Worm (Caenorhabditis elegans): ENCODE measurements around the gene ung-1.

Gene ung-1

ce11 chrIII:11946062-11946749 is 27.7 kb downstream of the ung-1 start (continued):
- TF ChIP-seq lin-39 (tag; optimal IDR thresholded peaks at IDR 0.05) (no peak), egl-27 (tag; optimal IDR thresholded peaks at IDR 0.05) (peak; percentile 73), elt-3 (tag; optimal IDR thresholded peaks at IDR 0.05) (no peak), Y55F3AM.14 (GFP tag; optimal IDR thresholded peaks at IDR 0.05) (peak; percentile 55), nhr-21 (tag; optimal IDR thresholded peaks at IDR 0.05) (peak; percentile 82), nhr-6 (tag; optimal IDR thresholded peaks at IDR 0.05) (peak; percentile 42), F13H6.1 (tag; optimal IDR thresholded peaks at IDR 0.05) (peak; percentile 90), dmd-4 (tag; optimal IDR thresholded peaks at IDR 0.05) (peak; percentile 47), mab-5 (tag; optimal IDR thresholded peaks at IDR 0.05) (peak; percentile 67), C34F6.9 (tag; optimal IDR thresholded peaks at IDR 0.05) (peak; percentile 80), sem-4 (tag; optimal IDR thresholded peaks at IDR 0.05) (peak; percentile 95), elt-1 (tag; optimal IDR thresholded peaks at IDR 0.05) (no peak), zag-1 (tag; optimal IDR thresholded peaks at IDR 0.05) (no peak), nhr-23 (tag; optimal IDR thresholded peaks at IDR 0.05) (no peak)

DNA sequence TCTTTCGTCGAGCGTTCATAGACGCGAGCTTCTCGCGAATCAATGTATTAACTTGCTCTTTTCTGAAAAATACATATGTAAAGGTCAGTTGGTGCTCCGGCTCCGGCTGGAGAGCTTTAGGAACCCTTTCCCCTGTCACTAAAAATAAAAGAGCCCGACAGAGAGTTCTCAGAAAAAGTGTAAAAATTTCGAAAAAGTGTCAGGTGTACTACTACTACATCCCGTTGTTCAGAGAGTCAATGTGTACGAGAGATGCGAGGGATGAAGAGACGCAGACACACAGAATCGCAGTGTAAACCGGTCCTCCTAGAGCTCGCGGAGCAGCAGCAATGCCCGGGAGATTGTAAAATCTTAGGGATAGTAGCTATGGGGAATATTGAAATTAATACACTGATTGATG is 31.2 kb downstream of the ung-1 start:
- TF ChIP-seq sma-9 (GFP tag; optimal IDR thresholded peaks at IDR 0.05): peak; percentile 51
- TF ChIP-seq sma-9 (tag; optimal IDR thresholded peaks at IDR 0.05): no peak
- peak; percentile 1 to 44 for TF ChIP-seq lsy-2 (tag; optimal IDR thresholded peaks at IDR 0.05)
- TF ChIP-seq alr-1 (tag; optimal IDR thresholded peaks at IDR 0.05): no peak
- TF ChIP-seq nhr-129 (tag; optimal IDR thresholded peaks at IDR 0.05): peak; percentile 28
- peak; percentile 47 for TF ChIP-seq C34F6.9 (tag; optimal IDR thresholded peaks at IDR 0.05)
- TF ChIP-seq F13H6.1 (tag; optimal IDR thresholded peaks at IDR 0.05): peak; percentile 79

DNA sequence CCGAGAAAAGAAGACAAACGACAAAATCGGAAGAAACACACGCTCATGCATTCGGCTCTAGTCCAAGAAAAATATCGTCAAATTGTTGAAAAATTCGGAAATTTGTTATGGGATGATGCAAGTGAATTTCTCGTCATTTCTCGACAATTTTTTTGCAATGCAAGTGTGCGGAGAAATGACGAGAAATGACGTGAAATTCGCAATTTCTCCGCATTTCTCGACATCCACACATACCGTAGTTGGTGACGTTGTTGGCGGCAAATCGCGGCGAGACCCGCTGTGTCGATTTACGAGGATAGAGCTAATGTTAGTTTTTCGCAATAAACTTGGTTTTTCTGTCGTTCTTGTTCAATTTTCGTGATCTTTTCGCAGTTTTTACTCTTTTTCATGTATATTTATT is 34.7 kb downstream of the ung-1 start:
- peak in 1 of 2 experiments; percentile 18 for TF ChIP-seq lsy-2 (tag; optimal IDR thresholded peaks at IDR 0.05)

ce11 chrIII:11938525-11938924 is 35.4 kb downstream of the ung-1 start:
- TF ChIP-seq egl-27 (tag; optimal IDR thresholded peaks at IDR 0.05): no peak
- TF ChIP-seq peb-1 (tag; optimal IDR thresholded peaks at IDR 0.05): no peak
- no peak for TF ChIP-seq C34F6.9 (tag; optimal IDR thresholded peaks at IDR 0.05)
- TF ChIP-seq blmp-1 (tag; optimal IDR thresholded peaks at IDR 0.05; ENCODE audit: insufficient read depth): no peak
- no peak for TF ChIP-seq mbf-1 (tag; optimal IDR thresholded peaks at IDR 0.05)
- TF ChIP-seq sma-9 (GFP tag; optimal IDR thresholded peaks at IDR 0.05): no peak
- TF ChIP-seq sma-9 (tag; optimal IDR thresholded peaks at IDR 0.05): no peak
- TF ChIP-seq nhr-11 (tag; optimal IDR thresholded peaks at IDR 0.05): no peak
- TF ChIP-seq sem-4 (tag; optimal IDR thresholded peaks at IDR 0.05): no peak
- TF ChIP-seq ztf-11 (tag; optimal IDR thresholded peaks at IDR 0.05): no peak
- no peak for TF ChIP-seq ceh-82 (tag; optimal IDR thresholded peaks at IDR 0.05)
- no peak for TF ChIP-seq nhr-6 (tag; optimal IDR thresholded peaks at IDR 0.05)
- TF ChIP-seq snpc-4 (tag; optimal IDR thresholded peaks at IDR 0.05): no peak
- no peak for TF ChIP-seq lin-13 (GFP tag; optimal IDR thresholded peaks at IDR 0.05)
- no peak for TF ChIP-seq lsy-2 (tag; optimal IDR thresholded peaks at IDR 0.05)

DNA sequence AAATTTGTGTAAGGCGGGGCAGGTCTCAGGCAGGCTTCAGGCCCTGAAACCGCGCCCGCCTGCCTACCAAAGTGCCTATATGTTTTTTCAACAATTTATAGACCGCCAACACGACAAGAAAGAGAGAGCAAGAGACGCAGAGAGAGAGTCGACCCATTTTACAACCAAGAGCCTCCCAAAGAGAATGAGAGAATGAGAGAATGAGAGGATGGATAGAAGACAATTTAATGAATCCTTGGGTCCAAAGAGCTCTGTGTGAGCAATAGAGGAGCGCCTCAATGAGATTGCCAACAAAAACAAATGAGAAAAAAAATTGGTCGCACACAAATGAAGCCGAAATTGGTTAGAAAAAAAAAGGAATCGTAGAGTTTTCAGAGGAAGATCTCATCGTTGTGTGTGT is 36.0 kb downstream of the ung-1 start:
- no peak for TF ChIP-seq nhr-10 (tag; optimal IDR thresholded peaks at IDR 0.05)
- peak; percentile 13 for TF ChIP-seq nhr-129 (tag; optimal IDR thresholded peaks at IDR 0.05)
- no peak for TF ChIP-seq lin-39 (tag; optimal IDR thresholded peaks at IDR 0.05)
- TF ChIP-seq lsy-2 (tag; optimal IDR thresholded peaks at IDR 0.05): peak in 1 of 2 experiments; percentile 38
- TF ChIP-seq C34F6.9 (tag; optimal IDR thresholded peaks at IDR 0.05): peak; percentile 14
- no peak for TF ChIP-seq nhr-21 (tag; optimal IDR thresholded peaks at IDR 0.05)
- TF ChIP-seq snpc-4 (tag; optimal IDR thresholded peaks at IDR 0.05): no peak
- no peak for TF ChIP-seq sma-9 (GFP tag; optimal IDR thresholded peaks at IDR 0.05)
- no peak for TF ChIP-seq sma-9 (tag; optimal IDR thresholded peaks at IDR 0.05)
- TF ChIP-seq ama-1 (optimal IDR thresholded peaks at IDR 0.05): no peak
- TF ChIP-seq crh-2 (tag; optimal IDR thresholded peaks at IDR 0.05): peak; percentile 19
- peak; percentile 5 for TF ChIP-seq unc-55 (GFP tag; optimal IDR thresholded peaks at IDR 0.05)
- peak; percentile 16 for TF ChIP-seq sem-4 (tag; optimal IDR thresholded peaks at IDR 0.05)
- no peak for TF ChIP-seq gmeb-1 (tag; optimal IDR thresholded peaks at IDR 0.05)

Data from whole organism, L2 larva.